Worm (Caenorhabditis elegans) whole organism, L1 larva: ENCODE results near the gene osta-1.

Experiments used
- dsc-1 ChIP-seq: sonication (generic microtip); optimal IDR thresholded peaks from 2 replicates; lab custom pipeline; 2016; ENCODE audit warnings: mild to moderate bottlenecking, missing genetic modification characterization, missing compliant biosample characterization
- efl-1 ChIP-seq, 4 experiments: fragments of 150-350 bp; optimal IDR thresholded peaks in 3 of 4; peaks in 1 of 4; 1 replicate in 1 of 4; 2 replicates in 3 of 4; lab custom pipeline; 2014; ENCODE audit warnings: missing biosample characterization in 2 of 4, missing genetic modification characterization in 2 of 4, missing genetic modification reagents in 2 of 4
- efl-3 ChIP-seq: fragments of 200-800 bp; sonication (Bioruptor generic); optimal IDR thresholded peaks from 2 replicates; lab custom pipeline; 2018; ENCODE audit warnings: mild to moderate bottlenecking, missing genetic modification characterization, missing compliant biosample characterization
- egl-27 ChIP-seq, 2 experiments: fragments of 150-350 bp in 1 of 2; sonication (generic microtip); optimal IDR thresholded peaks; 3 replicates each; lab custom pipeline; 2017 to 2018; ENCODE audit warnings: missing biosample characterization in 2 of 2, missing genetic modification characterization in 2 of 2, missing genetic modification reagents in 2 of 2
- fkh-10 ChIP-seq: sonication (generic microtip); optimal IDR thresholded peaks from 2 replicates; lab custom pipeline; 2017; ENCODE audit warnings: missing biosample characterization, missing genetic modification reagents, missing genetic modification characterization
- mdl-1 ChIP-seq, 2 experiments: fragments of 150-350 bp; optimal IDR thresholded peaks; 2 replicates each; lab custom pipeline; 2014 to 2017; ENCODE audit warnings: missing biosample characterization in 2 of 2, missing genetic modification characterization in 2 of 2, inconsistent platforms in 1 of 2
- mep-1 ChIP-seq: fragments of 150-350 bp; optimal IDR thresholded peaks from 2 replicates; lab custom pipeline; 2014; ENCODE audit warnings: missing biosample characterization, missing genetic modification characterization

DNA sequence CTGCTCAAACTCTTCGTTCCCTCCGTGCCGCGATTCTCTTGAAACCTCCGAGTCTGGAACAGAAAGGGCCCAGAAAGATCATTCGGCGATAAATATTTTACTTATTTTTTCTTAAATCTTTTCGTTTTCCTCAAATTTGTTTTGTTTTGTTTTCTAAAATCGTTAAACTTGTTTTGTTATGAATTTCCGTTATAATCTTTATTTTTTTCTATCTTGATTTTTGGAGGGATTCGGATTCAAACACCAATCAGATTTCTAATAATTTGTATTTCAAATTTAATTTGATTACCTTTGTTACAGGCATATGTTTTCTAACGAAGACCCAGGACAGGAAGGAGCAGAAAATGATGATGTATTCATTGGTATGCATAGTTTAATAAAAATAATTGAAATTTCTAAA, 40.8 kb downstream of the osta-1 start, which contains the start of gene C23H3.5:
- no peak for TF ChIP-seq dsc-1 (tag; lab: Kevin White, UChicago)
- TF ChIP-seq egl-27 (tag; optimal IDR thresholded peaks at IDR 0.05; lab: Kevin White, UChicago), result no peak
- no peak for TF ChIP-seq efl-1 (optimal IDR thresholded peaks at IDR 0.05; lab: Kevin White, UChicago)
- TF ChIP-seq efl-1 (GFP tag; optimal IDR thresholded peaks at IDR 0.05 in 1 of 2; lab: Kevin White, UChicago), result no peak
- no peak for TF ChIP-seq mep-1 (tag; lab: Kevin White, UChicago)
- no peak for TF ChIP-seq mdl-1 (tag; optimal IDR thresholded peaks at IDR 0.05; lab: Kevin White, UChicago)
- TF ChIP-seq efl-3 (GFP tag; lab: Kevin White, UChicago), result no peak
- TF ChIP-seq fkh-10 (GFP tag; lab: Kevin White, UChicago), result no peak
